Fruit fly (Drosophila melanogaster) whole organism, embryonic: ENCODE measurements around the gene Sec8.

Experiments
- CG34422 ChIP-seq: fragments of 200-800 bp; sonication (Bioruptor generic); IDR thresholded peaks from 3 replicates; pipeline ENCODE4 v1.3.6; 2022; ENCODE audit warnings: missing biosample characterization, missing genetic modification characterization
- CG8359 ChIP-seq: fragments of 200-800 bp; sonication (Bioruptor generic); optimal IDR thresholded peaks from 2 replicates; lab custom pipeline; 2017; ENCODE audit warnings: missing biosample characterization, mild to moderate bottlenecking, missing genetic modification characterization, borderline replicate concordance

The Sec8 gene

DNA sequence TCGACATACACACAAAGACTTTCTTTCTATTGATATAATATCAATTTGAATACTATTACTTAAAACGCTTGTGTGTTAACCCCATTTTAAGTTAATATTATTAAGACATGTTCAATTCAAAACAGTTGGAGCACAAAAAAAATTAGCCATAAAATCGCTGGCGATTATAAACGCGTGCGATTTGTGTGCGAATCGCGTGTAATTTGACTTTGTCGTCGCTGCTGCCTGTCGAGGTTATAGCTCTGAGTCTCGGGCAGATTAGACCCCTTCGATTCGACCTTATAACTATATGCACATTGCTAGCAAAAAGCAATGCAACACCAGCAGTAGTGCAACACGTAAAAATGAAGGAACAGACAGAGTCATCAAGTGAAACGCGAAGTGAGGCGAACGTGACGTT is 53.8 kb downstream of the Sec8 start:
- TF ChIP-seq CG34422 (GFP tag; lab: Robert Waterston, UW) (no peak), CG8359 (GFP tag; lab: Kevin White, UChicago) (peak; percentile 99)
